Worm (Caenorhabditis elegans): ENCODE measurements around the gene E02C12.19.

Gene E02C12.19

DNA sequence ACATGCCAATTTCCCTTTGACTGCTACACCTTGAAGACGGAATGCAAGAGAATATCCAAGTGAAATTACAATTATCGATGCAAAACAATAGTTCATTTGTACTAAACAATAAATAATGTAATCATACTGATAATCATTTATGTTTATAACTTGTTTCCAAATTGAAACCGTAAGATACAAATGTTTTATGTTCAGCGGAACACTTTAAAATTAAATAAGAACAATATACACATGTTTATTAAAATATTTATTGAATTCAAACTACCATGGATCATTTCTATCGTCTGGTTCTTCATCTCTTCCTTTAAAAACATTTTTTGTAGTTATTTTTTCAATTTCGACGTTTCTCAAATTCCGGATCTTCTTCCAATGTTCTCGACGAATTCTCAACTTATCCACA, 20.9 kb downstream of the E02C12.19 start, which contains the start of gene ttr-40:
Gene ttr-40 (minus strand): TSS at position 101 of the 400 bp plus-strand sequence.
- TF ChIP-seq ztf-7 (tag; optimal IDR thresholded peaks at IDR 0.05) (no peak), zag-1 (tag; optimal IDR thresholded peaks at IDR 0.05) (no peak), vab-7 (GFP tag; IDR thresholded peaks at IDR 0.05) (no peak), ceh-32 (tag; optimal IDR thresholded peaks at IDR 0.05; ENCODE audit: poor library complexity) (no peak), php-3 (GFP tag; IDR thresholded peaks at IDR 0.05) (no peak), fos-1 (tag; optimal IDR thresholded peaks at IDR 0.05) (no peak), nhr-41 (GFP tag; IDR thresholded peaks at IDR 0.05) (no peak), ceh-20 (GFP tag; IDR thresholded peaks at IDR 0.05) (no peak), nhr-237 (tag; optimal IDR thresholded peaks at IDR 0.05) (no peak), ceh-62 (tag; optimal IDR thresholded peaks at IDR 0.05) (no peak), Y48G9A.11 (GFP tag; IDR thresholded peaks at IDR 0.05) (no peak), unc-130 (GFP tag; optimal IDR thresholded peaks at IDR 0.05) (no peak), mep-1 (tag; optimal IDR thresholded peaks at IDR 0.05) (no peak), ces-1 (GFP tag; optimal IDR thresholded peaks at IDR 0.05) (no peak), lin-38 (GFP tag; IDR thresholded peaks at IDR 0.05) (no peak), lsy-2 (tag; optimal IDR thresholded peaks at IDR 0.05) (no peak), T26A8.4 (GFP tag; IDR thresholded peaks at IDR 0.05) (no peak)

ce11 chrV:9352947-9353346, 23.4 kb downstream of the E02C12.19 start, which contains the start of gene srx-46:
Gene srx-46 (plus strand): TSS chrV:9353247.
- TF ChIP-seq hlh-11 (tag; optimal IDR thresholded peaks at IDR 0.05) (no peak), nhr-48 (tag; optimal IDR thresholded peaks at IDR 0.05) (no peak), unc-62 (GFP tag; optimal IDR thresholded peaks at IDR 0.05 in 1 of 2) (no peak), unc-62 (tag; optimal IDR thresholded peaks at IDR 0.05) (no peak), ZK546.5 (tag; optimal IDR thresholded peaks at IDR 0.05) (no peak), spr-3 (GFP tag; optimal IDR thresholded peaks at IDR 0.05) (no peak), Y48G9A.11 (GFP tag; IDR thresholded peaks at IDR 0.05) (no peak), lin-39 (tag; optimal IDR thresholded peaks at IDR 0.05) (no peak)

DNA sequence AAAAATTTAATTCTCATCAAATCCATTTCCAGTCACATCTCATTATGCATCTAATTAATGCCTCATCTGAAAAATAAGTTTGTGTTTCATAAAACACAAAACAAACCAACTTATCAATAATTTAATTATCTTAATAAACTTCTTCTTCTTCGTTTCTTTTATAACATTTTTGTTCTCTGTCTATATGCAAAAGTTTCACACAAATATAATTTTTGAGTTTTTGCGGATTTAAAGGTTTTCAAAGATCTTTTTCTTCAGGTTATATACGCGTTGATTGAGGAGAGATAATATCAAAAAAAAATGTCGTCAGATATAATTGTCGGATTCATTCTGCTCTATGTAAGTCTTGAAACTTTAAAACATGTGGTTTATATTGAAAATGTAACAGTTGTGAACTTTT, 26.6 kb downstream of the E02C12.19 start, which contains the start of gene srx-47:
Gene srx-47 (plus strand): TSS at position 301 of the 400 bp plus-strand sequence.
- TF ChIP-seq hlh-30 (tag; optimal IDR thresholded peaks at IDR 0.05; ENCODE audit: insufficient read depth) (no peak), Y5F2A.4 (GFP tag; optimal IDR thresholded peaks at IDR 0.05) (no peak), F37D6.2 (tag; optimal IDR thresholded peaks at IDR 0.05) (no peak), daf-8 (GFP tag; IDR thresholded peaks at IDR 0.05) (no peak), nhr-102 (tag; optimal IDR thresholded peaks at IDR 0.05) (no peak), Y48G9A.11 (GFP tag; IDR thresholded peaks at IDR 0.05) (no peak), ZK546.5 (tag; optimal IDR thresholded peaks at IDR 0.05) (no peak), spr-3 (GFP tag; optimal IDR thresholded peaks at IDR 0.05) (no peak), unc-62 (GFP tag; optimal IDR thresholded peaks at IDR 0.05 in 1 of 2) (no peak), unc-62 (tag; optimal IDR thresholded peaks at IDR 0.05) (no peak)

ce11 chrV:9346804-9347203, 29.5 kb downstream of the E02C12.19 start, which contains the start of the genes K07B1.7 and try-5:
Gene K07B1.7 (minus strand): TSS chrV:9346962.
Gene try-5 (plus strand): TSS chrV:9347044.
- TF ChIP-seq ceh-44 (GFP tag; IDR thresholded peaks at IDR 0.05) (no peak), mxl-2 (GFP tag; conservative IDR thresholded peaks at IDR 0.05) (no peak), unc-39 (tag; optimal IDR thresholded peaks at IDR 0.05) (no peak), Y48G9A.11 (GFP tag; IDR thresholded peaks at IDR 0.05) (peak; percentile 93), madf-5 (GFP tag; IDR thresholded peaks at IDR 0.05) (no peak), mdl-1 (tag; optimal IDR thresholded peaks at IDR 0.05) (no peak), tra-1 (GFP tag; IDR thresholded peaks at IDR 0.05) (no peak), ctbp-1 (GFP tag; IDR thresholded peaks at IDR 0.05) (no peak), nhr-102 (tag; optimal IDR thresholded peaks at IDR 0.05) (no peak), Y5F2A.4 (GFP tag; optimal IDR thresholded peaks at IDR 0.05) (no peak), dmd-6 (GFP tag; IDR thresholded peaks at IDR 0.05) (no peak), nhr-6 (tag; optimal IDR thresholded peaks at IDR 0.05) (peak; percentile 27), attf-4 (tag; optimal IDR thresholded peaks at IDR 0.05) (no peak), R02D3.7 (tag; optimal IDR thresholded peaks at IDR 0.05) (peak; percentile 83), nhr-77 (tag; optimal IDR thresholded peaks at IDR 0.05) (no peak), nhr-11 (tag; optimal IDR thresholded peaks at IDR 0.05) (no peak), mes-2 (tag; optimal IDR thresholded peaks at IDR 0.05; ENCODE audit: poor library complexity, severe bottlenecking) (no peak), zip-2 (tag; optimal IDR thresholded peaks at IDR 0.05) (no peak), ceh-28 (tag; optimal IDR thresholded peaks at IDR 0.05) (peak; percentile 69), egl-43 (GFP tag; IDR thresholded peaks at IDR 0.05) (no peak), tag-97 (GFP tag; IDR thresholded peaks at IDR 0.05) (no peak), egl-27 (tag; optimal IDR thresholded peaks at IDR 0.05) (no peak)

Data from whole organism, L4 larva.